Fruit fly (Drosophila melanogaster) whole organism, embryonic: ENCODE data around the gene holn1.

Experiments used
- CG10321 ChIP-seq: fragments of 200-800 bp; sonication (Bioruptor generic); IDR thresholded peaks from 2 replicates; pipeline ENCODE4 v1.3.6; 2022; ENCODE audit warnings: missing biosample characterization, missing genetic modification characterization
- CG10654 ChIP-seq: fragments of 200-800 bp; sonication (Bioruptor generic); optimal IDR thresholded peaks from 2 replicates; lab custom pipeline; 2016; ENCODE audit warnings: missing biosample characterization, missing genetic modification characterization
- CG11560 ChIP-seq: fragments of 200-800 bp; sonication (Bioruptor generic); IDR thresholded peaks from 3 replicates; pipeline ENCODE4 v1.3.6; 2022; ENCODE audit warnings: missing biosample characterization, missing genetic modification characterization
- CG1233 ChIP-seq: fragments of 200-800 bp; sonication (Bioruptor generic); optimal IDR thresholded peaks from 4 replicates; lab custom pipeline; 2018; ENCODE audit warnings: missing biosample characterization, mild to moderate bottlenecking, missing genetic modification characterization
- CG12942 ChIP-seq: fragments of 200-800 bp; sonication (Bioruptor generic); optimal IDR thresholded peaks from 3 replicates; lab custom pipeline; 2016; ENCODE audit warnings: missing biosample characterization, missing genetic modification characterization
- CG14050 ChIP-seq: fragments of 200-800 bp; sonication (Bioruptor generic); IDR thresholded peaks from 3 replicates; pipeline ENCODE4 v1.3.6; 2022; ENCODE audit warnings: missing biosample characterization, missing genetic modification characterization
- CG15011 ChIP-seq: fragments of 200-800 bp; sonication (Bioruptor generic); optimal IDR thresholded peaks from 3 replicates; lab custom pipeline; 2018; ENCODE audit warnings: missing biosample characterization, mild to moderate bottlenecking, missing genetic modification characterization
- CG1529 ChIP-seq: fragments of 200-800 bp; sonication (Bioruptor generic); optimal IDR thresholded peaks from 3 replicates; lab custom pipeline; 2018; ENCODE audit warnings: missing biosample characterization, missing genetic modification characterization
- CG1602 ChIP-seq: fragments of 200-800 bp; sonication (Bioruptor generic); optimal IDR thresholded peaks from 3 replicates; lab custom pipeline; 2016; ENCODE audit warnings: missing biosample characterization, missing genetic modification characterization
- CG17385 ChIP-seq: fragments of 200-800 bp; sonication (Bioruptor generic); optimal IDR thresholded peaks from 3 replicates; lab custom pipeline; 2018; ENCODE audit warnings: missing biosample characterization, mild to moderate bottlenecking, missing genetic modification characterization
- CG17612 ChIP-seq: fragments of 200-800 bp; sonication (Bioruptor generic); IDR thresholded peaks from 2 replicates; pipeline ENCODE4 v1.3.6; 2022; ENCODE audit warnings: missing biosample characterization, missing genetic modification characterization
- CG2678 ChIP-seq: fragments of 200-800 bp; sonication (Bioruptor generic); optimal IDR thresholded peaks from 3 replicates; lab custom pipeline; 2019; ENCODE audit warnings: missing biosample characterization, mild to moderate bottlenecking, missing genetic modification characterization, moderate library complexity
- CG32532 ChIP-seq: fragments of 200-800 bp; sonication (Bioruptor generic); IDR thresholded peaks from 2 replicates; pipeline ENCODE4 v1.3.6; 2022; ENCODE audit warnings: missing biosample characterization, missing genetic modification characterization
- CG3407 ChIP-seq: fragments of 200-800 bp; sonication (Bioruptor generic); optimal IDR thresholded peaks from 2 replicates; lab custom pipeline; 2018; ENCODE audit warnings: missing biosample characterization, mild to moderate bottlenecking, missing genetic modification characterization
- CG3726 ChIP-seq: fragments of 200-800 bp; sonication (Bioruptor generic); IDR thresholded peaks from 3 replicates; pipeline ENCODE4, ENCODE4 v1.3.6; 2022; ENCODE audit warnings: missing biosample characterization, missing genetic modification characterization
- CG3847 ChIP-seq: fragments of 200-800 bp; sonication (Bioruptor generic); IDR thresholded peaks from 2 replicates; pipeline ENCODE4 v1.3.6; 2022; ENCODE audit warnings: missing biosample characterization, missing genetic modification characterization
- CG4820 ChIP-seq: fragments of 200-800 bp; sonication (Bioruptor generic); optimal IDR thresholded peaks from 3 replicates; lab custom pipeline; 2016; ENCODE audit warnings: missing biosample characterization, missing genetic modification characterization
- CG9797 ChIP-seq: fragments of 200-800 bp; sonication (Bioruptor generic); optimal IDR thresholded peaks from 3 replicates; lab custom pipeline; 2018; ENCODE audit warnings: missing biosample characterization, mild to moderate bottlenecking, missing genetic modification characterization
- Dek ChIP-seq: fragments of 200-800 bp; sonication (Bioruptor generic); optimal IDR thresholded peaks from 3 replicates; lab custom pipeline; 2019; ENCODE audit warnings: missing biosample characterization, mild to moderate bottlenecking, missing genetic modification characterization, moderate library complexity
- Eip74EF ChIP-seq, 2 experiments: fragments of 200-800 bp in 1 of 2; fragments of >200 bp in 1 of 2; sonication (Bioruptor generic) in 1 of 2; optimal IDR thresholded peaks; 2 replicates each; lab custom pipeline; 2017 to 2019; ENCODE audit warnings: missing biosample characterization in 2 of 2, missing genetic modification characterization in 2 of 2, mild to moderate bottlenecking in 1 of 2, moderate library complexity in 1 of 2
- HLH3B ChIP-seq: fragments of 200-800 bp; sonication (Bioruptor generic); IDR thresholded peaks from 2 replicates; pipeline ENCODE4 v1.3.6; 2022; ENCODE audit warnings: missing biosample characterization, missing genetic modification characterization
- Hr3 ChIP-seq: fragments of 200-800 bp; sonication (Bioruptor generic); optimal IDR thresholded peaks from 3 replicates; lab custom pipeline; 2016; ENCODE audit warnings: missing biosample characterization, missing genetic modification characterization
- Hsf ChIP-seq: fragments of 200-800 bp; sonication (Bioruptor generic); optimal IDR thresholded peaks from 3 replicates; lab custom pipeline; 2016; ENCODE audit warnings: missing biosample characterization, missing genetic modification characterization
- Jarid2 ChIP-seq: fragments of 200-800 bp; sonication (Bioruptor generic); optimal IDR thresholded peaks from 3 replicates; lab custom pipeline; 2017; ENCODE audit warnings: mild to moderate bottlenecking, missing biosample characterization, missing genetic modification reagents, missing genetic modification characterization
- MESR4 ChIP-seq: fragments of 200-800 bp; sonication (Bioruptor generic); optimal IDR thresholded peaks from 2 replicates; lab custom pipeline; 2018; ENCODE audit warnings: missing biosample characterization, mild to moderate bottlenecking, missing genetic modification characterization, moderate library complexity
- NFAT ChIP-seq: fragments of 200-800 bp; sonication (Bioruptor generic); IDR thresholded peaks from 2 replicates; pipeline ENCODE4 v1.3.6; 2022; ENCODE audit warnings: missing biosample characterization, missing genetic modification characterization
- Nf-YA ChIP-seq: fragments of 200-800 bp; sonication (Bioruptor generic); IDR thresholded peaks from 2 replicates; pipeline ENCODE4 v1.3.6; 2022; ENCODE audit warnings: missing biosample characterization, missing genetic modification characterization
- Oaz ChIP-seq: fragments of 200-800 bp; sonication (Bioruptor generic); IDR thresholded peaks from 2 replicates; pipeline ENCODE4 v1.3.6; 2022; ENCODE audit warnings: missing biosample characterization, missing genetic modification characterization
- Opbp ChIP-seq: fragments of 200-800 bp; sonication (Bioruptor generic); IDR thresholded peaks from 3 replicates; pipeline ENCODE4 v1.3.6; 2022; ENCODE audit warnings: missing biosample characterization, missing genetic modification characterization; ENCODE audit not compliant: partially characterized antibody
- Pdp1 ChIP-seq, 2 experiments: fragments of 200-800 bp; sonication (Bioruptor generic); optimal IDR thresholded peaks; 3 replicates each; lab custom pipeline; 2016; ENCODE audit warnings: missing biosample characterization in 2 of 2, missing genetic modification characterization in 2 of 2, mild to moderate bottlenecking in 1 of 2, moderate library complexity in 1 of 2
- Poxn ChIP-seq: fragments of 200-800 bp; sonication (Bioruptor generic); IDR thresholded peaks from 2 replicates; pipeline ENCODE4 v1.3.6; 2022; ENCODE audit warnings: missing biosample characterization, missing genetic modification characterization
- Ptx1 ChIP-seq: fragments of 200-800 bp; sonication (Bioruptor generic); IDR thresholded peaks from 2 replicates; pipeline ENCODE4 v1.3.6; 2022; ENCODE audit warnings: missing biosample characterization, missing genetic modification characterization
- Six4 ChIP-seq: fragments of 200-800 bp; sonication (Bioruptor generic); optimal IDR thresholded peaks from 2 replicates; lab custom pipeline; 2016; ENCODE audit warnings: missing biosample characterization, missing genetic modification characterization
- Trl ChIP-seq, 3 experiments: fragments of >200 bp in 2 of 3; fragments of 200-800 bp in 1 of 3; sonication (Bioruptor generic) in 1 of 3; optimal IDR thresholded peaks; 2 replicates in 1 of 3; 3 replicates in 2 of 3; lab custom pipeline; 2016 to 2017; ENCODE audit warnings: missing biosample characterization in 1 of 3, missing genetic modification characterization in 1 of 3
- crol ChIP-seq: fragments of 200-800 bp; sonication (Bioruptor generic); IDR thresholded peaks from 2 replicates; pipeline ENCODE4 v1.3.6; 2022; ENCODE audit warnings: missing biosample characterization, missing genetic modification characterization
- dimm ChIP-seq: fragments of 200-800 bp; sonication (Bioruptor generic); IDR thresholded peaks from 2 replicates; pipeline ENCODE4 v1.3.6; 2022; ENCODE audit warnings: missing biosample characterization, missing genetic modification characterization
- ewg ChIP-seq: fragments of 200-800 bp; sonication (Bioruptor generic); optimal IDR thresholded peaks from 3 replicates; lab custom pipeline; 2017; ENCODE audit warnings: mild to moderate bottlenecking, missing biosample characterization, missing genetic modification reagents, missing genetic modification characterization
- gro ChIP-seq: fragments of 200-800 bp; sonication (Bioruptor generic); optimal IDR thresholded peaks from 2 replicates; lab custom pipeline; 2016; ENCODE audit warnings: missing biosample characterization, missing genetic modification characterization
- hb ChIP-seq: fragments of 200-800 bp; sonication (Bioruptor generic); IDR thresholded peaks from 3 replicates; pipeline ENCODE4 v1.3.6; 2022; ENCODE audit warnings: missing biosample characterization, missing genetic modification characterization; ENCODE audit not compliant: partially characterized antibody
- maf-S ChIP-seq: fragments of 200-800 bp; sonication (Bioruptor generic); optimal IDR thresholded peaks from 2 replicates; lab custom pipeline; 2016; ENCODE audit warnings: missing biosample characterization, missing genetic modification characterization
- row ChIP-seq: fragments of 200-800 bp; sonication (Bioruptor generic); IDR thresholded peaks from 3 replicates; pipeline ENCODE4 v1.3.6; 2022; ENCODE audit warnings: missing biosample characterization, missing genetic modification characterization
- schlank ChIP-seq: fragments of 200-800 bp; sonication (Bioruptor generic); optimal IDR thresholded peaks from 2 replicates; lab custom pipeline; 2018; ENCODE audit warnings: missing biosample characterization, mild to moderate bottlenecking, missing genetic modification characterization
- sisA ChIP-seq: fragments of 200-800 bp; sonication (Bioruptor generic); IDR thresholded peaks from 2 replicates; pipeline ENCODE4 v1.3.6; 2022; ENCODE audit warnings: missing biosample characterization, missing genetic modification characterization
- zf30C ChIP-seq: fragments of 200-800 bp; sonication (Bioruptor generic); optimal IDR thresholded peaks from 3 replicates; lab custom pipeline; 2018; ENCODE audit warnings: missing biosample characterization, mild to moderate bottlenecking, missing genetic modification characterization
- zfh1 ChIP-seq: fragments of 200-800 bp; sonication (Bioruptor generic); IDR thresholded peaks from 3 replicates; pipeline ENCODE4 v1.3.6; 2022; ENCODE audit warnings: missing biosample characterization, missing genetic modification characterization

holn1 gene

DNA sequence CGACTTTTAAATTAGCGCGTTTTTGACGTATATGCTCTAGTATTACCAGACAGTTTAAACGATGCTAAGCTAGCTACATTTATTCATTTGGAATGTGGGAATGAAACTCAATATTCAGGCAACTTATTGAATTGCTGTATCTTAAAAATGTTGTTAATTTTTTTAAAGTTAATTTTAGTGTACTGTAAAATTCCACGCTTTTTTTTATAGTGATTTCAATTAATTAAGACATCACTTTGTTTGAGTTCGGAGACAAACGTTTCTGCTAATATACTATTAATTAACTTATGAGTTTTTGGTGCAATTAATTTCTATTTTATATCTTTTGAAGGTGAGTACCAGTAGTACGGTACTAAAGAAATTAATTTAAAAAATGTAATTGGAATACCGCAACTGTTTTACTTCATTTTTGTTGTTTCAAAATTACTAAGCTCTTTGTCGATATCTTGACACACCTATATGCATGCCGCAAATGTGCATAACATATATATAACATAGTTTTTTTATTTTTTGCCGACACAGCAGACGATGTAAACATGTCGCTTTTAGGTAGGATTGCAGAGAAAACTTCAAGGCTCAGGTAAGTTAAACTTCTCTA lies 49.5 kb upstream of the holn1 start, which contains the start of the genes Cdk1 and mRpS7 (continued):
- TF ChIP-seq MESR4 (GFP tag; lab: Kevin White, UChicago) (peak; percentile 62), CG17385 (GFP tag; lab: Kevin White, UChicago) (peak; percentile 68), gro (GFP tag; lab: Kevin White, UChicago) (no peak), CG1529 (GFP tag; lab: Kevin White, UChicago) (peak; percentile 45), crol (no peak), CG1602 (GFP tag; lab: Kevin White, UChicago) (peak; percentile 70), Six4 (peak; percentile 48), Trl (optimal IDR thresholded peaks at IDR 0.05; lab: Kevin White, UChicago) (no peak), Trl (GFP tag; optimal IDR thresholded peaks at IDR 0.05; lab: Kevin White, UChicago) (peak; percentile 54), Oaz (peak; percentile 45), CG10654 (GFP tag; lab: Kevin White, UChicago) (peak; percentile 46), dimm (no peak), sisA (GFP tag; lab: Robert Waterston, UW) (peak; percentile 38; the same call in 1 of the 2 replicates), Ptx1 (GFP tag; lab: Robert Waterston, UW) (peak; percentile 65), CG32532 (GFP tag; lab: Robert Waterston, UW) (peak; percentile 77)

- TF ChIP-seq Hr3 (GFP tag; lab: Kevin White, UChicago) (no peak), CG17612 (GFP tag; lab: Robert Waterston, UW) (no peak), Nf-YA (GFP tag; lab: Robert Waterston, UW) (no peak), Pdp1 (GFP tag; optimal IDR thresholded peaks at IDR 0.05; lab: Kevin White, UChicago) (peak in 1 of 2 experiments; percentile 93), MESR4 (GFP tag; lab: Kevin White, UChicago) (peak; percentile 49), CG3407 (GFP tag; lab: Kevin White, UChicago) (no peak), ewg (GFP tag; lab: Kevin White, UChicago) (no peak), maf-S (GFP tag; lab: Kevin White, UChicago) (no peak), CG12942 (GFP tag; lab: Kevin White, UChicago) (no peak)
Measured at dm6 chr2L:10386824-10387223, 49.0 kb upstream of the holn1 start.

DNA sequence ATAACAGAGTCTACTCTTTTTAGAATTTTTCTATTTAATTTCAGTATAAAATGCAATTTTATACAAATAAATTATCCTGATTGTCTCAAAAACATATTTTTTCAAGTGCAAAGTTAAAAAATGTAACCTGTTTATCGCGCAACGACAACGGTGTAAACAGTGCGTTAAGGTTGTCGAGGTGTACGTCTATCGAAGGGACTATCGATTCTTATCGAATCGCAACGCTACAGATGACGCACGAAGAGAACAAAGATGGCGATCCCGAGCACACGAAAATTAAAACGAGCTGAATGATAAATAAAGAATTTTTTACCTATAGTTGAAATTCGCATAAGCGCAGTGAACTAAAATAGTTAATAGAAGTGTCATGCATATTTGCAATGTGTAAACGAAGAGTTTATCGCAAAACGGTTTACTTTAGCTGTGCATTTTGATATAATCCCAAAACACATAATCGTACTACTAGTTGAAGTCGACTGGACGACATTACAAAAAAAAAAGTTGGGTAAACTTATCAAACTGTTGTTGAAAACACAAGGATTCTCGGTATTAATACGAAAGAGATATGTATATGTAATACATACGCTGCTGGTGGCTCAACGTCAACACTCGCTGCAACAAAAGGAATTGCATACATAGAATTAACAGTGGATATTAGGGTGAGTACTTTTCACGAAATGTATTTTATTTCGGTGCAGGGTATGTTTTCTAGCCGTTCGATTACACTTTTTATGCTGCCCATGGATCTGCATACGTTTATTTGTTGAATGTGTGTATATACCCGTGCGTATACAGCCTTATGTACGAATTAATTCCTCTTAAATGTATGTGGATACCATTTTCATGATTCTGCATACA lies 47.7 kb upstream of the holn1 start, which contains the start of gene da:
da (plus strand) TSS at position 237 of the 858 bp plus-strand sequence.
- TF ChIP-seq CG15011 (GFP tag; lab: Kevin White, UChicago) (no peak), Poxn (GFP tag; lab: Robert Waterston, UW) (no peak), Dek (tag; lab: Kevin White, UChicago) (peak; percentile 65), schlank (tag; lab: Kevin White, UChicago) (peak; percentile 9), Opbp (GFP tag; lab: Robert Waterston, UW) (peak; percentile 47; the same call in 1 of the 3 replicates), CG4820 (GFP tag; lab: Kevin White, UChicago) (peak; percentile 35), CG14050 (GFP tag; lab: Robert Waterston, UW) (no peak), CG1602 (GFP tag; lab: Kevin White, UChicago) (peak; percentile 36), CG9797 (GFP tag; lab: Kevin White, UChicago) (peak; percentile 58), NFAT (peak; percentile 58; the same call in 1 of the 2 replicates), CG3726 (GFP tag; lab: Robert Waterston, UW) (no peak), zfh1 (GFP tag; lab: Robert Waterston, UW) (peak; percentile 40; the same call in 1 of the 3 replicates), Eip74EF (GFP tag; optimal IDR thresholded peaks at IDR 0.05; lab: Kevin White, UChicago) (peak in 1 of 2 experiments; percentile 70), Ptx1 (GFP tag; lab: Robert Waterston, UW) (peak; percentile 54), Hsf (GFP tag; lab: Kevin White, UChicago) (peak; percentile 73), CG10321 (no peak), Jarid2 (GFP tag; lab: Kevin White, UChicago) (no peak), CG2678 (tag; lab: Kevin White, UChicago) (peak; percentile 63), row (GFP tag; lab: Robert Waterston, UW) (peak; percentile 85), CG1233 (GFP tag; lab: Kevin White, UChicago) (no peak), CG3847 (GFP tag; lab: Robert Waterston, UW) (peak; percentile 15; the same call in 1 of the 2 replicates), zf30C (GFP tag; lab: Kevin White, UChicago) (no peak), CG11560 (no peak), HLH3B (GFP tag; lab: Robert Waterston, UW) (peak; percentile 52), hb (GFP tag; lab: Robert Waterston, UW) (no peak)
